Worm (Caenorhabditis elegans) whole organism, L1 larva: ENCODE data around the gene dph-3.

ENCODE experiments used
- ceh-82 ChIP-seq, 3 experiments: fragments of 150-350 bp in 1 of 3; sonication (generic microtip) in 2 of 3; optimal IDR thresholded peaks; 2 replicates each; lab custom pipeline; 2014 to 2017; ENCODE audit warnings: missing biosample characterization in 3 of 3, missing genetic modification characterization in 3 of 3
- egl-13 ChIP-seq: sonication (generic microtip); optimal IDR thresholded peaks from 2 replicates; lab custom pipeline; 2016; ENCODE audit warnings: missing genotype, missing genetic modification reagents, missing genetic modification characterization, missing compliant biosample characterization
- irx-1 ChIP-seq: sonication (generic microtip); optimal IDR thresholded peaks from 2 replicates; lab custom pipeline; 2016; ENCODE audit warnings: missing genetic modification characterization, missing compliant biosample characterization
- mab-9 ChIP-seq: fragments of 200-800 bp; sonication (Bioruptor generic); IDR thresholded peaks from 2 replicates; pipeline ENCODE4 v1.3.6; 2022; ENCODE audit warnings: missing genetic modification reagents, missing genetic modification characterization, missing compliant biosample characterization
- mdl-1 ChIP-seq, 2 experiments: fragments of 150-350 bp; optimal IDR thresholded peaks; 2 replicates each; lab custom pipeline; 2014 to 2017; ENCODE audit warnings: missing biosample characterization in 2 of 2, missing genetic modification characterization in 2 of 2, inconsistent platforms in 1 of 2
- nhr-12 ChIP-seq: sonication (generic microtip); optimal IDR thresholded peaks from 2 replicates; lab custom pipeline; 2017; ENCODE audit warnings: missing biosample characterization, missing genetic modification characterization
- nhr-237 ChIP-seq: fragments of 150-350 bp; optimal IDR thresholded peaks from 2 replicates; lab custom pipeline; 2014; ENCODE audit warnings: missing biosample characterization, missing genetic modification characterization
- nhr-71 ChIP-seq: sonication (generic microtip); optimal IDR thresholded peaks from 2 replicates; lab custom pipeline; 2016; ENCODE audit warnings: mild to moderate bottlenecking, missing genetic modification characterization, moderate library complexity, missing compliant biosample characterization
- nhr-77 ChIP-seq: fragments of 150-350 bp; optimal IDR thresholded peaks from 2 replicates; lab custom pipeline; 2014; ENCODE audit warnings: missing biosample characterization, missing genetic modification characterization
- nhr-85 ChIP-seq: sonication (generic microtip); peaks from one replicate; lab custom pipeline; 2016; ENCODE audit warnings: missing genetic modification characterization, inconsistent platforms, missing compliant biosample characterization
- rnt-1 ChIP-seq: sonication (generic microtip); optimal IDR thresholded peaks from 2 replicates; lab custom pipeline; 2016; ENCODE audit warnings: mild to moderate bottlenecking, missing genetic modification characterization, moderate library complexity, missing compliant biosample characterization
- tlp-1 ChIP-seq: fragments of 150-350 bp; optimal IDR thresholded peaks from 2 replicates; lab custom pipeline; 2014; ENCODE audit warnings: missing biosample characterization, missing genetic modification characterization
- unc-86 ChIP-seq: sonication (generic microtip); optimal IDR thresholded peaks from 2 replicates; lab custom pipeline; 2016; ENCODE audit warnings: missing genetic modification characterization, missing compliant biosample characterization

- TF ChIP-seq unc-86 = no peak
- TF ChIP-seq egl-13 (tag; lab: Kevin White, UChicago) = no peak
- TF ChIP-seq rnt-1 (tag; lab: Kevin White, UChicago) = no peak
- no peak for TF ChIP-seq irx-1
- no peak for TF ChIP-seq nhr-237 (tag; lab: Kevin White, UChicago)
- TF ChIP-seq mab-9 (GFP tag; lab: Robert Waterston, UW) = no peak
- TF ChIP-seq nhr-12 (tag; lab: Kevin White, UChicago) = no peak
- TF ChIP-seq nhr-77 (tag; lab: Kevin White, UChicago) = no peak
- TF ChIP-seq nhr-71 = no peak
- TF ChIP-seq mdl-1 (tag; optimal IDR thresholded peaks at IDR 0.05; lab: Kevin White, UChicago) = no peak
- no peak for TF ChIP-seq nhr-85 (tag; lab: Kevin White, UChicago)
- TF ChIP-seq tlp-1 = no peak
- no peak for TF ChIP-seq ceh-82 (tag; optimal IDR thresholded peaks at IDR 0.05; lab: Kevin White, UChicago)
These were observed 31.2 kb downstream of the dph-3 start, which contains the start of gene C28D4.10 for ce11 chrIV:9738194-9738593.
